Fruit fly (Drosophila melanogaster): ENCODE results near the gene CG31606.

CG31606 gene

dm6 chr2L:8146994-8147661 lies at the start of gene CG31606:
TSS of gene CG31606 (plus strand) at chr2L:8147611.
- no peak for TF ChIP-seq CG9705 (GFP tag; optimal IDR thresholded peaks at IDR 0.05)
- TF ChIP-seq Hr78 (GFP tag; optimal IDR thresholded peaks at IDR 0.05), result no peak
- TF ChIP-seq brk (GFP tag; optimal IDR thresholded peaks at IDR 0.05), result no peak
- no peak for TF ChIP-seq Rel (GFP tag; optimal IDR thresholded peaks at IDR 0.05)
- TF ChIP-seq Rel (tag; optimal IDR thresholded peaks at IDR 0.05), result no peak
- no peak for TF ChIP-seq sage (GFP tag; optimal IDR thresholded peaks at IDR 0.05)
- no peak for TF ChIP-seq Jra (GFP tag; optimal IDR thresholded peaks at IDR 0.05)
- TF ChIP-seq Vsx2 (GFP tag; optimal IDR thresholded peaks at IDR 0.05; ENCODE audit: partially characterized antibody), result no peak
- no peak for TF ChIP-seq jim (GFP tag; optimal IDR thresholded peaks at IDR 0.05)
- TF ChIP-seq Dif (GFP tag; optimal IDR thresholded peaks at IDR 0.05; ENCODE audit: partially characterized antibody), result no peak
- TF ChIP-seq Mio (GFP tag; optimal IDR thresholded peaks at IDR 0.05), result no peak
- no peak for TF ChIP-seq HLH106 (tag; optimal IDR thresholded peaks at IDR 0.05)
- no peak for TF ChIP-seq Abd-B (GFP tag; optimal IDR thresholded peaks at IDR 0.05)
- TF ChIP-seq psq (GFP tag; optimal IDR thresholded peaks at IDR 0.05), result no peak

dm6 chr2L:8097964-8098945 lies 49.2 kb upstream of the CG31606 start:
- no peak for TF ChIP-seq Rel (GFP tag; optimal IDR thresholded peaks at IDR 0.05)
- peak; percentile 67 for TF ChIP-seq Rel (tag; optimal IDR thresholded peaks at IDR 0.05)
- TF ChIP-seq Hr78 (GFP tag; optimal IDR thresholded peaks at IDR 0.05), result no peak
- peak; percentile 6 for TF ChIP-seq fru (GFP tag; optimal IDR thresholded peaks at IDR 0.05)

dm6 chr2L:8099050-8099449 lies 48.4 kb upstream of the CG31606 start:
- no peak for TF ChIP-seq foxo (GFP tag; optimal IDR thresholded peaks at IDR 0.05)
- no peak for TF ChIP-seq Hnf4 (GFP tag; optimal IDR thresholded peaks at IDR 0.05)
- no peak for TF ChIP-seq dmrt93B (GFP tag; optimal IDR thresholded peaks at IDR 0.05)
- TF ChIP-seq psq (GFP tag; optimal IDR thresholded peaks at IDR 0.05), result no peak
- TF ChIP-seq sv (GFP tag; optimal IDR thresholded peaks at IDR 0.05), result no peak
- TF ChIP-seq Sp1 (GFP tag; optimal IDR thresholded peaks at IDR 0.05), result no peak
- no peak for TF ChIP-seq Rel (GFP tag; optimal IDR thresholded peaks at IDR 0.05)
- TF ChIP-seq Rel (tag; optimal IDR thresholded peaks at IDR 0.05), result no peak
- no peak for TF ChIP-seq ey (GFP tag; optimal IDR thresholded peaks at IDR 0.05)
- TF ChIP-seq brk (GFP tag; optimal IDR thresholded peaks at IDR 0.05), result no peak
- TF ChIP-seq CrebA (GFP tag; optimal IDR thresholded peaks at IDR 0.05; ENCODE audit: borderline replicate concordance), result no peak
- TF ChIP-seq Hr78 (GFP tag; optimal IDR thresholded peaks at IDR 0.05), result no peak
- TF ChIP-seq Vsx2 (GFP tag; optimal IDR thresholded peaks at IDR 0.05; ENCODE audit: partially characterized antibody), result no peak
- TF ChIP-seq pan (optimal IDR thresholded peaks at IDR 0.05), result no peak
- no peak for TF ChIP-seq Jra (GFP tag; optimal IDR thresholded peaks at IDR 0.05)
- no peak for TF ChIP-seq Dfd (GFP tag; optimal IDR thresholded peaks at IDR 0.05)
- no peak for TF ChIP-seq dl (GFP tag; optimal IDR thresholded peaks at IDR 0.05; ENCODE audit: insufficient read depth in 1 of 2, partially characterized antibody in 2 of 2)
- no peak for TF ChIP-seq jim (GFP tag; optimal IDR thresholded peaks at IDR 0.05)
- TF ChIP-seq Abd-B (GFP tag; optimal IDR thresholded peaks at IDR 0.05), result no peak

dm6 chr2L:8099615-8100375 lies 47.6 kb upstream of the CG31606 start:
- TF ChIP-seq Dif (GFP tag; optimal IDR thresholded peaks at IDR 0.05; ENCODE audit: partially characterized antibody), result no peak
- no peak for TF ChIP-seq Rel (GFP tag; optimal IDR thresholded peaks at IDR 0.05)
- TF ChIP-seq Rel (tag; optimal IDR thresholded peaks at IDR 0.05), result peak; percentile 66
- TF ChIP-seq fru (GFP tag; optimal IDR thresholded peaks at IDR 0.05), result peak; percentile 9
- no peak for TF ChIP-seq dsf (GFP tag; optimal IDR thresholded peaks at IDR 0.05; ENCODE audit: borderline replicate concordance)
- no peak for TF ChIP-seq N (GFP tag; optimal IDR thresholded peaks at IDR 0.05)
- no peak for TF ChIP-seq Jra (GFP tag; optimal IDR thresholded peaks at IDR 0.05)
- TF ChIP-seq CG32264 (GFP tag; optimal IDR thresholded peaks at IDR 0.05), result no peak

Measured in whole organism, wandering third instar larva.